Worm (Caenorhabditis elegans): Measurements from ENCODE around the gene F43E2.6.

F43E2.6 gene

ce11 chrII:7363990-7364455 lies 4.6 kb downstream of the F43E2.6 start, which contains the start of gene msra-1:
Gene msra-1 (minus strand): TSS chrII:7364040.
- TF ChIP-seq nhr-80 (tag; optimal IDR thresholded peaks at IDR 0.05) = peak; percentile 80
- TF ChIP-seq ztf-3 (GFP tag; optimal IDR thresholded peaks at IDR 0.05) = no peak
- no peak for TF ChIP-seq nfyb-1 (GFP tag; IDR thresholded peaks at IDR 0.05)
- TF ChIP-seq ceh-40 (GFP tag; IDR thresholded peaks at IDR 0.05) = no peak
- TF ChIP-seq K11D2.4 (GFP tag; IDR thresholded peaks at IDR 0.05) = no peak
- TF ChIP-seq Y56A3A.18 (GFP tag; IDR thresholded peaks at IDR 0.05) = no peak
- no peak for TF ChIP-seq let-607 (tag; optimal IDR thresholded peaks at IDR 0.05)
- TF ChIP-seq snpc-4 (GFP tag; optimal IDR thresholded peaks at IDR 0.05) = no peak
- no peak for TF ChIP-seq snpc-4 (tag; optimal IDR thresholded peaks at IDR 0.05)
- TF ChIP-seq pha-4 (tag; optimal IDR thresholded peaks at IDR 0.05) = no peak
- TF ChIP-seq lin-54 (GFP tag; optimal IDR thresholded peaks at IDR 0.05) = no peak
- TF ChIP-seq lin-40 (tag; optimal IDR thresholded peaks at IDR 0.05) = no peak
- no peak for TF ChIP-seq hlh-12 (tag; optimal IDR thresholded peaks at IDR 0.05)
- no peak for TF ChIP-seq somi-1 (GFP tag; optimal IDR thresholded peaks at IDR 0.05)
- no peak for TF ChIP-seq dox-1 (GFP tag; IDR thresholded peaks at IDR 0.05)
- no peak for TF ChIP-seq hmg-20 (GFP tag; IDR thresholded peaks at IDR 0.05)
- TF ChIP-seq mcd-1 (GFP tag; IDR thresholded peaks at IDR 0.05) = no peak
- TF ChIP-seq madf-8 (GFP tag; conservative IDR thresholded peaks at IDR 0.05) = no peak
- no peak for TF ChIP-seq cebp-1 (GFP tag; IDR thresholded peaks at IDR 0.05)
- no peak for TF ChIP-seq cebp-1 (tag; optimal IDR thresholded peaks at IDR 0.05)
- no peak for TF ChIP-seq egl-44 (GFP tag; IDR thresholded peaks at IDR 0.05)
- TF ChIP-seq sptf-2 (GFP tag; optimal IDR thresholded peaks at IDR 0.05) = no peak
- TF ChIP-seq nhr-179 (tag; optimal IDR thresholded peaks at IDR 0.05) = no peak
- no peak for TF ChIP-seq F39B2.1 (GFP tag; IDR thresholded peaks at IDR 0.05)
- no peak for TF ChIP-seq him-1 (tag; optimal IDR thresholded peaks at IDR 0.05)
- TF ChIP-seq atf-7 (tag; optimal IDR thresholded peaks at IDR 0.05) = no peak
- peak; percentile 32; the same call in 1 of the 2 replicates for TF ChIP-seq hmg-1.2 (GFP tag; IDR thresholded peaks at IDR 0.05)
- no peak for TF ChIP-seq F52B5.7 (tag; optimal IDR thresholded peaks at IDR 0.05)
- no peak for TF ChIP-seq Y95B8A.8 (GFP tag; IDR thresholded peaks at IDR 0.05)
- TF ChIP-seq lsl-1 (GFP tag; optimal IDR thresholded peaks at IDR 0.05) = no peak
- TF ChIP-seq egrh-3 (GFP tag; IDR thresholded peaks at IDR 0.05) = no peak
- no peak for TF ChIP-seq T26A5.8 (tag; optimal IDR thresholded peaks at IDR 0.05)
- TF ChIP-seq attf-5 (GFP tag; optimal IDR thresholded peaks at IDR 0.05) = peak; percentile 22
- no peak for TF ChIP-seq T07F8.4 (tag; optimal IDR thresholded peaks at IDR 0.05)
- TF ChIP-seq hsf-1 (GFP tag; IDR thresholded peaks at IDR 0.05) = no peak
- no peak for TF ChIP-seq rcor-1 (GFP tag; IDR thresholded peaks at IDR 0.05)
- TF ChIP-seq ZK185.1 (tag; optimal IDR thresholded peaks at IDR 0.05; ENCODE audit: poor library complexity, severe bottlenecking) = peak; percentile 32

DNA sequence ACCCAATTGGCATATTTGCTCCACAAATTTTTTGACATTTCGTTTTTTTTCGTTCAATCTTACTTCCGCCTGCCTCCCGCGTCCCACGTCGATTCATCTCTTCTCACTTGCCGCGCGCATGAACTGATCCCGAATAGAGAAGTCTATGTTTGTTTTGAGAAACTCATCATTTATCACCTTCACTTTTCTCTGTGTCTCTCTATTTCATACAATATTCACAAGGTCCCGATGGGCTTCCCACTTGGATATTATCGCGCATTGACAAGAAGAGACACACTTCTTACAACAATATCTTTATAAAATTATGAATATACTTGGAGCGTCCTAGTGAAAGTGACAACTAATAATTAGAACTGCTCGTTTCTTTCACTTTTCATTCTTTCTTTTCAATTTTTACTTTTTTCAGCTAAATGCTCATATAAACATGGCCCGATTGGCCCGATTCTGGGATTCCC lies 10.1 kb downstream of the F43E2.6 start, which contains the start of gene insc-1:
TSS of gene insc-1 (plus strand) at position 405 of the 455 bp plus-strand sequence.
- no peak for TF ChIP-seq ceh-40 (GFP tag; IDR thresholded peaks at IDR 0.05)
- no peak for TF ChIP-seq ztf-25 (GFP tag; IDR thresholded peaks at IDR 0.05)
- no peak for TF ChIP-seq snpc-1.3 (tag; optimal IDR thresholded peaks at IDR 0.05; ENCODE audit: insufficient read depth)
- TF ChIP-seq ztf-6 (GFP tag; IDR thresholded peaks at IDR 0.05) = no peak
- TF ChIP-seq F49E8.2 (tag; optimal IDR thresholded peaks at IDR 0.05; ENCODE audit: insufficient read depth) = no peak
- no peak for TF ChIP-seq T26A5.8 (tag; optimal IDR thresholded peaks at IDR 0.05)
- TF ChIP-seq ceh-79 (tag; optimal IDR thresholded peaks at IDR 0.05) = no peak
- TF ChIP-seq cebp-1 (GFP tag; IDR thresholded peaks at IDR 0.05) = no peak
- no peak for TF ChIP-seq cebp-1 (tag; optimal IDR thresholded peaks at IDR 0.05)
- no peak for TF ChIP-seq egrh-3 (GFP tag; IDR thresholded peaks at IDR 0.05)
- TF ChIP-seq ets-4 (GFP tag; optimal IDR thresholded peaks at IDR 0.05) = no peak
- TF ChIP-seq nfyb-1 (GFP tag; IDR thresholded peaks at IDR 0.05) = no peak
- TF ChIP-seq hlh-12 (tag; optimal IDR thresholded peaks at IDR 0.05) = no peak
- TF ChIP-seq ztf-3 (GFP tag; optimal IDR thresholded peaks at IDR 0.05) = no peak
- no peak for TF ChIP-seq lin-54 (GFP tag; optimal IDR thresholded peaks at IDR 0.05)
- no peak for TF ChIP-seq attf-5 (GFP tag; optimal IDR thresholded peaks at IDR 0.05)
- TF ChIP-seq nfya-2 (GFP tag; IDR thresholded peaks at IDR 0.05) = no peak
- no peak for TF ChIP-seq F57A8.1 (GFP tag; optimal IDR thresholded peaks at IDR 0.05)

Data from whole organism, young adult.